Fruit fly (Drosophila melanogaster) Kc167 (cell line): Measurements from ENCODE around the gene cd.

Source experiments
- Myc ChIP-seq: fragments of >200 bp; optimal IDR thresholded peaks from 2 replicates; lab custom pipeline; 2017; ENCODE audit warnings: missing external identifiers
- Sin3A ChIP-seq: fragments of >200 bp; optimal IDR thresholded peaks from 2 replicates; lab custom pipeline; 2018; ENCODE audit warnings: missing external identifiers
- h ChIP-seq: fragments of >200 bp; optimal IDR thresholded peaks from 3 replicates; lab custom pipeline; 2018; ENCODE audit warnings: missing external identifiers
- insv ChIP-seq: fragments of >200 bp; optimal IDR thresholded peaks from 3 replicates; lab custom pipeline; 2018; ENCODE audit warnings: missing external identifiers
- psq ChIP-seq: fragments of >200 bp; optimal IDR thresholded peaks from 2 replicates; lab custom pipeline; 2017; ENCODE audit warnings: missing external identifiers
- ttk ChIP-seq: sonication (Bioruptor generic); optimal IDR thresholded peaks from 2 replicates; lab custom pipeline; 2017; ENCODE audit warnings: missing external identifiers

dm6 chr3R:22720808-22721306, 26.1 kb downstream of the cd start, which contains the start of gene wge:
- TF ChIP-seq insv (lab: Kevin White, UChicago) (no peak), h (lab: Kevin White, UChicago) (no peak), psq (peak; percentile 23), ttk (lab: Kevin White, UChicago) (no peak), Myc (lab: Kevin White, UChicago) (no peak), Sin3A (no peak)
